Worm (Caenorhabditis elegans) whole organism, mixed stage, embryonic: ENCODE data around the gene Y50D4B.6.
A peak's percentile ranks its signal among the peaks of the same experiment; 100 is the strongest.

Experiments
- M03D4.4 ChIP-seq: sonication (generic microtip); optimal IDR thresholded peaks from 2 replicates; lab custom pipeline; 2017; ENCODE audit warnings: mild to moderate bottlenecking, missing genetic modification characterization, missing compliant biosample characterization
- bed-3 ChIP-seq: fragments of 200-800 bp; sonication (Bioruptor generic); optimal IDR thresholded peaks from 3 replicates; lab custom pipeline; 2018; ENCODE audit warnings: mild to moderate bottlenecking, missing genetic modification characterization, moderate library complexity, missing compliant biosample characterization
- blmp-1 ChIP-seq: fragments of 150-350 bp; optimal IDR thresholded peaks from 2 replicates; lab custom pipeline; 2014; ENCODE audit warnings: missing biosample characterization, missing genetic modification characterization
- ceh-39 ChIP-seq: fragments of 150-350 bp; optimal IDR thresholded peaks from 2 replicates; lab custom pipeline; 2014; ENCODE audit warnings: missing biosample characterization, missing genetic modification characterization
- ceh-83 ChIP-seq: fragments of 200-800 bp; sonication (Bioruptor generic); optimal IDR thresholded peaks from 2 replicates; lab custom pipeline; 2018; ENCODE audit warnings: mild to moderate bottlenecking, missing genetic modification characterization, missing compliant biosample characterization
- ces-1 ChIP-seq: fragments of 150-350 bp; optimal IDR thresholded peaks from 2 replicates; lab custom pipeline; 2014; ENCODE audit warnings: missing biosample characterization, missing genetic modification reagents, missing genetic modification characterization
- cnd-1 ChIP-seq: fragments of 200-800 bp; sonication (Bioruptor generic); optimal IDR thresholded peaks from 2 replicates; lab custom pipeline; 2018; ENCODE audit warnings: mild to moderate bottlenecking, missing genetic modification characterization, missing compliant biosample characterization
- drap-1 ChIP-seq: fragments of 200-800 bp; sonication (Bioruptor generic); optimal IDR thresholded peaks from 3 replicates; lab custom pipeline; 2018; ENCODE audit warnings: mild to moderate bottlenecking, missing genetic modification characterization, missing compliant biosample characterization
- elt-1 ChIP-seq: sonication (generic microtip); optimal IDR thresholded peaks from 2 replicates; lab custom pipeline; 2017; ENCODE audit warnings: missing genetic modification characterization, mild to moderate bottlenecking, missing compliant biosample characterization, antibody characterized with exemption, moderate library complexity, borderline replicate concordance; ENCODE audit not compliant: insufficient read depth
- elt-3 ChIP-seq: fragments of 150-350 bp; optimal IDR thresholded peaks from 2 replicates; lab custom pipeline; 2014; ENCODE audit warnings: missing biosample characterization, missing genetic modification characterization
- flh-1 ChIP-seq: fragments of 200-800 bp; sonication (Bioruptor generic); optimal IDR thresholded peaks from 2 replicates; lab custom pipeline; 2018; ENCODE audit warnings: mild to moderate bottlenecking, missing genetic modification characterization, moderate library complexity, missing compliant biosample characterization
- ham-2 ChIP-seq: fragments of 200-800 bp; sonication (Bioruptor generic); optimal IDR thresholded peaks from 2 replicates; lab custom pipeline; 2018; ENCODE audit warnings: mild to moderate bottlenecking, missing genetic modification characterization, missing compliant biosample characterization
- hlh-1 ChIP-seq: fragments of 150-350 bp; optimal IDR thresholded peaks from 2 replicates; lab custom pipeline; 2014; ENCODE audit warnings: missing biosample characterization, missing genetic modification reagents, missing genetic modification characterization
- lin-13 ChIP-seq: fragments of 150-350 bp; optimal IDR thresholded peaks from 2 replicates; lab custom pipeline; 2014; ENCODE audit warnings: missing biosample characterization, missing genetic modification characterization
- lin-32 ChIP-seq: fragments of 200-800 bp; sonication (Bioruptor generic); optimal IDR thresholded peaks from 2 replicates; lab custom pipeline; 2018; ENCODE audit warnings: mild to moderate bottlenecking, missing genetic modification characterization, missing compliant biosample characterization
- lsy-2 ChIP-seq: fragments of 150-350 bp; optimal IDR thresholded peaks from 2 replicates; lab custom pipeline; 2014; ENCODE audit warnings: missing biosample characterization, missing genetic modification characterization
- mab-5 ChIP-seq: fragments of 150-350 bp; optimal IDR thresholded peaks from 2 replicates; lab custom pipeline; 2014; ENCODE audit warnings: missing biosample characterization, missing genetic modification characterization
- mep-1 ChIP-seq: fragments of 150-350 bp; optimal IDR thresholded peaks from 2 replicates; lab custom pipeline; 2017; ENCODE audit warnings: missing biosample characterization, missing genetic modification reagents, missing genetic modification characterization, inconsistent platforms
- mls-2 ChIP-seq: sonication (generic microtip); optimal IDR thresholded peaks from 2 replicates; lab custom pipeline; 2016; ENCODE audit warnings: mild to moderate bottlenecking, missing genetic modification characterization, moderate library complexity, missing compliant biosample characterization
- nhr-12 ChIP-seq: fragments of 150-350 bp; optimal IDR thresholded peaks from 2 replicates; lab custom pipeline; 2014; ENCODE audit warnings: missing biosample characterization, missing genetic modification characterization
- nhr-2 ChIP-seq: fragments of 150-350 bp; optimal IDR thresholded peaks from 2 replicates; lab custom pipeline; 2014; ENCODE audit warnings: missing biosample characterization, missing genetic modification characterization
- nhr-237 ChIP-seq: fragments of 150-350 bp; optimal IDR thresholded peaks from 2 replicates; lab custom pipeline; 2014; ENCODE audit warnings: missing biosample characterization, missing genetic modification characterization
- nhr-28 ChIP-seq: fragments of 150-350 bp; optimal IDR thresholded peaks from 2 replicates; lab custom pipeline; 2014; ENCODE audit warnings: missing biosample characterization, missing genetic modification characterization
- nhr-76 ChIP-seq: sonication (generic microtip); optimal IDR thresholded peaks from 2 replicates; lab custom pipeline; 2017; ENCODE audit warnings: missing biosample characterization, missing genetic modification characterization
- sem-2 ChIP-seq: fragments of 200-800 bp; sonication (Bioruptor generic); optimal IDR thresholded peaks from 2 replicates; lab custom pipeline; 2018; ENCODE audit warnings: mild to moderate bottlenecking, missing genetic modification characterization, missing compliant biosample characterization
- snpc-4 ChIP-seq: fragments of 150-350 bp; optimal IDR thresholded peaks from 2 replicates; lab custom pipeline; 2014; ENCODE audit warnings: missing biosample characterization, missing genetic modification characterization
- tbx-8 ChIP-seq: fragments of 200-800 bp; sonication (Bioruptor generic); optimal IDR thresholded peaks from 2 replicates; lab custom pipeline; 2018; ENCODE audit warnings: mild to moderate bottlenecking, missing genetic modification characterization, moderate library complexity, missing compliant biosample characterization
- unc-120 ChIP-seq: sonication (generic microtip); optimal IDR thresholded peaks from 2 replicates; lab custom pipeline; 2017; ENCODE audit warnings: missing genetic modification characterization, missing compliant biosample characterization; ENCODE audit not compliant: poor library complexity, severe bottlenecking
- unc-39 ChIP-seq: fragments of 150-350 bp; optimal IDR thresholded peaks from 2 replicates; lab custom pipeline; 2014; ENCODE audit warnings: missing biosample characterization, missing genetic modification characterization
- unc-62 ChIP-seq: fragments of 150-350 bp; optimal IDR thresholded peaks from 2 replicates; lab custom pipeline; 2014; ENCODE audit warnings: missing biosample characterization, missing genetic modification reagents, missing genetic modification characterization
- zip-8 ChIP-seq: fragments of 150-350 bp; optimal IDR thresholded peaks from 2 replicates; lab custom pipeline; 2014; ENCODE audit warnings: missing biosample characterization, missing genetic modification characterization
- ztf-11 ChIP-seq: fragments of 150-350 bp; optimal IDR thresholded peaks from 2 replicates; lab custom pipeline; 2014; ENCODE audit warnings: missing biosample characterization, missing genetic modification characterization

Gene Y50D4B.6

DNA sequence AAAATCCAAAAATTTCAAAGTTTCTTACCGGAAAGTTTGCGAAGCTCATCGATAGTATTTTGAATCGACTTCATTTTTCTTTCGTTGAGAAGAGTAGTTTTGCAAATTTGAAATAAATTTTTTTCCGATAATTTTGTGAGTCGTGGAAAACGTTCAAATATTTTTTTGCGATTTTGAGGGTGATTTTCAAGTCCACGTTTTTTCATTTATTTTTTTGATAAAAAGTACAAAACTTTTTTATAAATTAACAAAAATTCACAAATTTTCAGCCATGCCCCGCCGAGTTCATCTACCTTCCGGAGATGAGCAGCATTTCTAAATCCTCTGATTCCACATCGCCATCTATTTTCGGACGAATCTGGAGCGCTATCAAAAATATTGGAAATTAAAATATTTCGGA lies 16.6 kb upstream of the Y50D4B.6 start, which contains the start of gene K10C9.7:
K10C9.7 (minus strand) TSS at position 101 of the 400 bp plus-strand sequence.
- TF ChIP-seq lin-13 (no peak), mep-1 (tag; lab: Kevin White, UChicago) (no peak), drap-1 (no peak), M03D4.4 (tag; lab: Kevin White, UChicago) (no peak), ztf-11 (no peak), snpc-4 (no peak), bed-3 (no peak), tbx-8 (no peak), ceh-83 (GFP tag; lab: Kevin White, UChicago) (no peak), nhr-12 (tag; lab: Kevin White, UChicago) (no peak)

DNA sequence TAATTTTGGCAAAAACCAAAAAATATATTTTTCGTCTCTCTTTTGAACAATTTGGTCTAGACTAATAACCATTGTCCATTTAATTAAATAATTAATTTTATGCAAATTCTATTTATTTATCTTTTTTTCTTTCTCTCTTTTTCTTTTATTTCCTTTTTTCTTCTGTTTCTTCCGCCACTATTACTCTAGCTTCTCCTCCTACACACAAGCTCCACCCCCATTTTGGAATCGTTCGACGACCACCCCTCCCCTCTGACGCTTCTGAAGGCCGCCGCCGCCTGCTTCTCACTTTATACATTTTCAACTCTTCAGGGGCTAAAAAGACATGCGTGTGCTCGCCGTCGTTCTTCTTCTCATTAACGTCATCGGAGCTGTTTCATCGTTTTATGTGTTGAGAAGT lies 9.2 kb upstream of the Y50D4B.6 start, which contains the start of gene K10C9.1:
K10C9.1 (plus strand) TSS at position 301 of the 400 bp plus-strand sequence.
- TF ChIP-seq ces-1 (GFP tag; lab: Kevin White, UChicago) (peak; percentile 42), elt-1 (tag; lab: Kevin White, UChicago) (no peak), ceh-39 (no peak), ham-2 (no peak), M03D4.4 (tag; lab: Kevin White, UChicago) (no peak), zip-8 (no peak), flh-1 (no peak)

DNA sequence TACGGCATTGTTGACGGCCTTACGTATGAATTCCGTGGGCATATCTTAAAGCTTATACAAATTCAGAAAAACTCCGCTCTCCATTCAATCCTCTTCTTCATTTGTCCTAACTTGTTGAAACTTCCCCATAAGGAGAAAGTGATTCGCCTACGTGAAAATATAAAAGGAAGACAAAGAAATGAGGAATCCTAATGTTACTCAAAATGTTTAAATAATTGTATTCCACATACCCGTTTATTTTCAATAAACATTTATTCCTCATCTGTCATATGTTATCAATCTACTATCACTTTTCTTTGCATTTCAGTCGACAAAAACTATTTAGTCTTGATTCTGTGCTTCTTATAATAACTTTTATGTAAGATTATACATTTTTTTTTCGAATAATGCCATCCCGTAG lies 3.9 kb downstream of the Y50D4B.6 start, which contains the start of gene clec-203:
clec-203 (plus strand) TSS at position 301 of the 400 bp plus-strand sequence.
- no peak for TF ChIP-seq drap-1
- TF ChIP-seq nhr-28 (tag; lab: Kevin White, UChicago) = no peak
- TF ChIP-seq sem-2 = no peak
- TF ChIP-seq nhr-76 = no peak
- no peak for TF ChIP-seq tbx-8
- TF ChIP-seq snpc-4 = no peak
- no peak for TF ChIP-seq nhr-237 (tag; lab: Kevin White, UChicago)

DNA sequence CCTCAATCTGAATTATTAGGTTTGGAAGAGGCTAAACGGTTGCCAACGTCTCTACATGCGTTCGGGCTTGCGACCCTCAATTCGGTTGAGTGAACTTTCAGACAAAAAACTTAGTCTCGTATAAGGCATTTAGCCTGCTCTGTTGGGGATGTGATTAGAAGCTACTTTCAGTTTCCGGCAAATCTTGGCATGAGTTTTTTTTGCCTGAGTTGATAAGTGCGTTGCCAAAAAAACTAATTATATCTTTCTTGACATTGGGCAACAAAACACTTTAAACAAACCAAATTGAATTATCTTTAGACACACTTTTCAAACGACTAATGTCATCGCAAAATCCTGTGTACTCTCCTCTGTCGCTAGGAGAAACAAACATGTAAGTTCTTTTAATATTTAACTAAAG lies 8.2 kb downstream of the Y50D4B.6 start, which contains the start of gene Y50D4B.4:
Y50D4B.4 (plus strand) TSS at position 301 of the 400 bp plus-strand sequence.
- TF ChIP-seq snpc-4 (no peak), drap-1 (no peak), lsy-2 (tag; lab: Kevin White, UChicago) (no peak), mep-1 (tag; lab: Kevin White, UChicago) (no peak)

DNA sequence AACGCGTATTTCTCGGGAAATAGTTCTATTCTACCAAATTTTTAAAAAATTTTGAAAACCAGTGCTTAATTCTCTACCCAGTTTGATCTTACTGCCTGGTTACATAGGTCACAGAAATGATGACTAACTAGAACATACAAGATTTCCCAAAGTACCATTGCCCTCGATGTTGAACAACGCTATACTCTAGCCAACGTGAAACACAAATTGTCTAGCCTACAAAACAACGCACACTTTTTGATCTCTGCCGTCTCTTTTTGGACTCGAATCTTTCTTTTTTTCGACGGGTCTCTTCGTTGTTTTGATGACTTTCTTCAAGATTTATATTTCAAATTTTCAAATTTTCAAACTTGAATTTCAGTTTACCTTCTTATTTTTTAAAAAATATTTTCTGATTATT lies 16.2 kb downstream of the Y50D4B.6 start, which contains the start of gene Y50D4B.2:
Y50D4B.2 (plus strand) TSS at position 301 of the 400 bp plus-strand sequence.
- TF ChIP-seq flh-1 = no peak
- no peak for TF ChIP-seq nhr-76
- no peak for TF ChIP-seq unc-39 (tag; lab: Kevin White, UChicago)
- no peak for TF ChIP-seq lin-32 (GFP tag; lab: Kevin White, UChicago)
- no peak for TF ChIP-seq ces-1 (GFP tag; lab: Kevin White, UChicago)
- TF ChIP-seq tbx-8 = no peak
- TF ChIP-seq blmp-1 (tag; lab: Kevin White, UChicago) = no peak
- no peak for TF ChIP-seq mep-1 (tag; lab: Kevin White, UChicago)
- no peak for TF ChIP-seq lsy-2 (tag; lab: Kevin White, UChicago)
- TF ChIP-seq ceh-83 (GFP tag; lab: Kevin White, UChicago) = no peak
- no peak for TF ChIP-seq nhr-237 (tag; lab: Kevin White, UChicago)
- TF ChIP-seq hlh-1 (tag; lab: Kevin White, UChicago) = no peak
- TF ChIP-seq drap-1 = no peak
- TF ChIP-seq ceh-39 = no peak
- no peak for TF ChIP-seq M03D4.4 (tag; lab: Kevin White, UChicago)
- TF ChIP-seq mls-2 (tag; lab: Kevin White, UChicago) = no peak
- no peak for TF ChIP-seq nhr-2 (tag; lab: Kevin White, UChicago)
- TF ChIP-seq snpc-4 = no peak
- no peak for TF ChIP-seq nhr-28 (tag; lab: Kevin White, UChicago)

DNA sequence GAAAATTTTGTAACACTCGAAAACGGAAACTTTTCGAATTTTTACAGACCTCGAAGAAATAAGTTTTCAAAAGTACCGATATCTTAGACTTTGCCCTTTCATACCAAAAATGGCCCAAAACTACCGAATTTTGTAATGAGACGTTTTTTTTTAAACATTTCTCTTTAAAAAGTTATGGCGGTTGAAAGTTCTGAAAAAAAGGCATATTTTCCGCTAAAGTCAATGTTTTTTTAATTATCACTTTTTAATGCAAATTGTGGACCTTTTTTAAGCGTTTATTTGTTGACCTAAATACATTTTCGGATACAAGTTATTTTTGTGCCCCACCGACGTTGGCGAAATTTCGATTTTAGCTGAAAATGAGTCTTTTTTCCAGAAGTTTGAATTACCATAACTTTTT lies 18.5 kb downstream of the Y50D4B.6 start:
- no peak for TF ChIP-seq ces-1 (GFP tag; lab: Kevin White, UChicago)
- TF ChIP-seq nhr-2 (tag; lab: Kevin White, UChicago) = no peak
- TF ChIP-seq hlh-1 (tag; lab: Kevin White, UChicago) = no peak
- TF ChIP-seq ceh-83 (GFP tag; lab: Kevin White, UChicago) = no peak
- TF ChIP-seq M03D4.4 (tag; lab: Kevin White, UChicago) = no peak
- no peak for TF ChIP-seq elt-3 (tag; lab: Kevin White, UChicago)
- TF ChIP-seq mab-5 (tag; lab: Kevin White, UChicago) = no peak
- TF ChIP-seq unc-39 (tag; lab: Kevin White, UChicago) = no peak
- no peak for TF ChIP-seq tbx-8
- TF ChIP-seq sem-2 = no peak
- no peak for TF ChIP-seq cnd-1 (tag; lab: Kevin White, UChicago)
- no peak for TF ChIP-seq mls-2 (tag; lab: Kevin White, UChicago)
- TF ChIP-seq ztf-11 = no peak
- no peak for TF ChIP-seq nhr-76
- no peak for TF ChIP-seq unc-62
- TF ChIP-seq mep-1 (tag; lab: Kevin White, UChicago) = no peak
- no peak for TF ChIP-seq unc-120 (tag; lab: Kevin White, UChicago)
- no peak for TF ChIP-seq flh-1
